Worm (Caenorhabditis elegans) whole organism, L4 larva: ENCODE results near the gene F07C6.3.

ENCODE experiments used
- D1046.2 ChIP-seq: fragments of 200-800 bp; sonication (Bioruptor generic); IDR thresholded peaks from 2 replicates; pipeline ENCODE4 v1.3.6; 2022; ENCODE audit warnings: missing genetic modification characterization, missing compliant biosample characterization
- F26F4.8 ChIP-seq: fragments of 200-800 bp; sonication (Bioruptor generic); conservative IDR thresholded peaks from 2 replicates; pipeline ENCODE4 v1.3.6; 2022; ENCODE audit warnings: missing genetic modification characterization, missing compliant biosample characterization
- Y48G9A.11 ChIP-seq: fragments of 200-800 bp; sonication (Bioruptor generic); IDR thresholded peaks from 2 replicates; pipeline ENCODE4 v1.3.6; 2022; ENCODE audit warnings: missing genetic modification reagents, missing genetic modification characterization, missing compliant biosample characterization
- Y75B8A.6 ChIP-seq: fragments of 200-800 bp; sonication (Bioruptor generic); IDR thresholded peaks from 2 replicates; pipeline ENCODE4 v1.3.6; 2022; ENCODE audit warnings: missing genetic modification reagents, missing genetic modification characterization, missing compliant biosample characterization
- aha-1 ChIP-seq: fragments of 150-350 bp; peaks from one replicate; lab custom pipeline; 2014; ENCODE audit warnings: missing biosample characterization, missing genetic modification characterization
- aly-2 ChIP-seq: sonication (generic microtip); optimal IDR thresholded peaks from 2 replicates; lab custom pipeline; 2018; ENCODE audit warnings: missing biosample characterization, missing genetic modification characterization
- ama-1 ChIP-seq: fragments of 150-350 bp; optimal IDR thresholded peaks from 2 replicates; lab custom pipeline; 2014; ENCODE audit warnings: inconsistent platforms, mixed read lengths
- arid-1 ChIP-seq: fragments of 200-800 bp; sonication (Bioruptor generic); conservative IDR thresholded peaks from 2 replicates; pipeline ENCODE4 v1.3.6; 2022; ENCODE audit warnings: missing genetic modification reagents, missing genetic modification characterization, missing compliant biosample characterization
- ceh-28 ChIP-seq: fragments of 150-350 bp; optimal IDR thresholded peaks from 2 replicates; lab custom pipeline; 2014; ENCODE audit warnings: missing biosample characterization, missing genetic modification reagents, missing genetic modification characterization
- ceh-32 ChIP-seq: sonication (generic microtip); optimal IDR thresholded peaks from 2 replicates; lab custom pipeline; 2016; ENCODE audit warnings: mild to moderate bottlenecking, missing genetic modification characterization, missing compliant biosample characterization; ENCODE audit not compliant: poor library complexity
- ceh-44 ChIP-seq: fragments of 200-800 bp; sonication (Bioruptor generic); IDR thresholded peaks from 2 replicates; pipeline ENCODE4 v1.3.6; 2022; ENCODE audit warnings: missing genetic modification reagents, missing genetic modification characterization, missing compliant biosample characterization
- ceh-82 ChIP-seq: sonication (generic microtip); optimal IDR thresholded peaks from 2 replicates; lab custom pipeline; 2017; ENCODE audit warnings: missing biosample characterization, missing genetic modification characterization
- daf-8 ChIP-seq: fragments of 200-800 bp; sonication (Bioruptor generic); IDR thresholded peaks from 2 replicates; pipeline ENCODE4 v1.3.6; 2022; ENCODE audit warnings: missing genetic modification characterization, missing compliant biosample characterization
- egl-27 ChIP-seq: sonication (generic microtip); optimal IDR thresholded peaks from 3 replicates; lab custom pipeline; 2017; ENCODE audit warnings: missing biosample characterization, missing genetic modification reagents, missing genetic modification characterization
- fkh-10 ChIP-seq: fragments of 150-350 bp; optimal IDR thresholded peaks from 2 replicates; lab custom pipeline; 2014; ENCODE audit warnings: missing biosample characterization, missing genetic modification reagents, missing genetic modification characterization
- hif-1 ChIP-seq, 2 experiments: sonication (generic microtip); optimal IDR thresholded peaks; 2 replicates each; lab custom pipeline; 2016 to 2017; ENCODE audit warnings: missing compliant biosample characterization in 2 of 2, missing genetic modification characterization in 2 of 2, missing genetic modification reagents in 2 of 2, missing genotype in 2 of 2, mild to moderate bottlenecking in 1 of 2
- hlh-30 ChIP-seq: sonication (generic microtip); optimal IDR thresholded peaks from 2 replicates; lab custom pipeline; 2017; ENCODE audit warnings: antibody characterized with exemption, mild to moderate bottlenecking, missing genetic modification characterization, missing compliant biosample characterization; ENCODE audit not compliant: insufficient read depth
- hmg-1.1 ChIP-seq: fragments of 200-800 bp; sonication (Bioruptor generic); IDR thresholded peaks from 2 replicates; pipeline ENCODE4 v1.3.6; 2022; ENCODE audit warnings: missing genetic modification reagents, missing genetic modification characterization, missing compliant biosample characterization
- jun-1 ChIP-seq: fragments of 150-350 bp; optimal IDR thresholded peaks from 2 replicates; lab custom pipeline; 2014; ENCODE audit warnings: missing biosample characterization, missing genetic modification reagents, missing genetic modification characterization
- lin-1 ChIP-seq: fragments of 200-800 bp; sonication (Bioruptor generic); IDR thresholded peaks from 2 replicates; pipeline ENCODE4 v1.3.6; 2022; ENCODE audit warnings: missing genetic modification reagents, missing genetic modification characterization, missing compliant biosample characterization
- lin-13 ChIP-seq: fragments of 150-350 bp; optimal IDR thresholded peaks from 2 replicates; lab custom pipeline; 2014; ENCODE audit warnings: missing biosample characterization, missing genetic modification reagents, missing genetic modification characterization
- lin-29 ChIP-seq: fragments of 200-800 bp; sonication (Bioruptor generic); IDR thresholded peaks from 2 replicates; pipeline ENCODE4 v1.3.6; 2022; ENCODE audit warnings: missing genetic modification reagents, missing genetic modification characterization, missing compliant biosample characterization
- madf-5 ChIP-seq, 2 experiments: fragments of 200-800 bp; sonication (Bioruptor generic); IDR thresholded peaks; 2 replicates each; pipeline ENCODE4 v1.3.6; 2022; ENCODE audit warnings: missing compliant biosample characterization in 2 of 2, missing genetic modification characterization in 2 of 2
- mdl-1 ChIP-seq, 2 experiments: fragments of 150-350 bp in 1 of 2; sonication (generic microtip) in 1 of 2; optimal IDR thresholded peaks; 2 replicates each; lab custom pipeline; 2014 to 2017; ENCODE audit warnings: missing biosample characterization in 2 of 2, missing genetic modification characterization in 2 of 2
- mes-2 ChIP-seq: sonication (generic microtip); optimal IDR thresholded peaks from 2 replicates; lab custom pipeline; 2016; ENCODE audit warnings: missing genotype, mild to moderate bottlenecking, missing genetic modification characterization, missing compliant biosample characterization; ENCODE audit not compliant: poor library complexity, severe bottlenecking
- mxl-2 ChIP-seq: fragments of 200-800 bp; sonication (Bioruptor generic); conservative IDR thresholded peaks from 2 replicates; pipeline ENCODE4 v1.3.6; 2022; ENCODE audit warnings: missing genetic modification reagents, missing genetic modification characterization, missing compliant biosample characterization
- nhr-11 ChIP-seq: fragments of 150-350 bp; optimal IDR thresholded peaks from 2 replicates; lab custom pipeline; 2014; ENCODE audit warnings: missing biosample characterization, missing genetic modification characterization
- nhr-25 ChIP-seq: sonication (generic microtip); optimal IDR thresholded peaks from 2 replicates; lab custom pipeline; 2017; ENCODE audit warnings: missing genetic modification characterization, mild to moderate bottlenecking, missing compliant biosample characterization, antibody characterized with exemption, moderate library complexity, borderline replicate concordance; ENCODE audit not compliant: insufficient read depth
- nhr-28 ChIP-seq: fragments of 150-350 bp; optimal IDR thresholded peaks from 2 replicates; lab custom pipeline; 2014; ENCODE audit warnings: missing biosample characterization, missing genetic modification characterization
- nhr-42 ChIP-seq: fragments of 200-800 bp; sonication (Bioruptor generic); IDR thresholded peaks from 2 replicates; pipeline ENCODE4 v1.3.6; 2022; ENCODE audit warnings: missing genetic modification characterization, missing compliant biosample characterization
- nhr-6 ChIP-seq: fragments of 150-350 bp; optimal IDR thresholded peaks from 2 replicates; lab custom pipeline; 2014; ENCODE audit warnings: missing biosample characterization, missing genetic modification characterization
- nhr-76 ChIP-seq: fragments of 150-350 bp; optimal IDR thresholded peaks from 2 replicates; lab custom pipeline; 2014; ENCODE audit warnings: missing biosample characterization, missing genetic modification characterization
- nhr-77 ChIP-seq: fragments of 150-350 bp; optimal IDR thresholded peaks from 2 replicates; lab custom pipeline; 2014; ENCODE audit warnings: missing biosample characterization, missing genetic modification characterization
- pha-4 ChIP-seq, 2 experiments: fragments of 150-350 bp in 1 of 2; fragments of 200-800 bp in 1 of 2; sonication (Bioruptor generic) in 1 of 2; IDR thresholded peaks in 1 of 2; optimal IDR thresholded peaks in 1 of 2; 2 replicates each; pipeline versions ENCODE4 v1.3.6 to Lab custom; 2014 to 2022; ENCODE audit warnings: missing genetic modification characterization in 2 of 2, missing genetic modification reagents in 2 of 2, missing biosample characterization in 1 of 2, missing compliant biosample characterization in 1 of 2
- rbr-2 ChIP-seq: sonication (generic microtip); optimal IDR thresholded peaks from 2 replicates; lab custom pipeline; 2016; ENCODE audit warnings: missing genotype, missing genetic modification characterization, missing compliant biosample characterization
- set-16 ChIP-seq: fragments of 200-800 bp; sonication (Bioruptor generic); IDR thresholded peaks from 2 replicates; pipeline ENCODE4 v1.3.6; 2022; ENCODE audit warnings: missing genetic modification reagents, missing genetic modification characterization, missing compliant biosample characterization
- snpc-1.2 ChIP-seq: fragments of 200-800 bp; sonication (Bioruptor generic); IDR thresholded peaks from 2 replicates; pipeline ENCODE4 v1.3.6; 2022; ENCODE audit warnings: missing genetic modification reagents, missing genetic modification characterization, missing compliant biosample characterization
- snpc-4 ChIP-seq: fragments of 150-350 bp; optimal IDR thresholded peaks from 2 replicates; lab custom pipeline; 2014; ENCODE audit warnings: missing biosample characterization, missing genetic modification characterization
- tag-97 ChIP-seq: fragments of 200-800 bp; sonication (Bioruptor generic); IDR thresholded peaks from 2 replicates; pipeline ENCODE4 v1.3.6; 2022; ENCODE audit warnings: missing genetic modification characterization, missing compliant biosample characterization
- unc-39 ChIP-seq: sonication (generic microtip); optimal IDR thresholded peaks from 2 replicates; lab custom pipeline; 2017; ENCODE audit warnings: missing biosample characterization, missing genetic modification characterization
- zag-1 ChIP-seq: fragments of 150-350 bp; optimal IDR thresholded peaks from 2 replicates; lab custom pipeline; 2014; ENCODE audit warnings: missing biosample characterization, missing genetic modification characterization
- ztf-11 ChIP-seq: fragments of 150-350 bp; optimal IDR thresholded peaks from 2 replicates; lab custom pipeline; 2014; ENCODE audit warnings: missing biosample characterization, missing genetic modification characterization

F07C6.3 gene

DNA sequence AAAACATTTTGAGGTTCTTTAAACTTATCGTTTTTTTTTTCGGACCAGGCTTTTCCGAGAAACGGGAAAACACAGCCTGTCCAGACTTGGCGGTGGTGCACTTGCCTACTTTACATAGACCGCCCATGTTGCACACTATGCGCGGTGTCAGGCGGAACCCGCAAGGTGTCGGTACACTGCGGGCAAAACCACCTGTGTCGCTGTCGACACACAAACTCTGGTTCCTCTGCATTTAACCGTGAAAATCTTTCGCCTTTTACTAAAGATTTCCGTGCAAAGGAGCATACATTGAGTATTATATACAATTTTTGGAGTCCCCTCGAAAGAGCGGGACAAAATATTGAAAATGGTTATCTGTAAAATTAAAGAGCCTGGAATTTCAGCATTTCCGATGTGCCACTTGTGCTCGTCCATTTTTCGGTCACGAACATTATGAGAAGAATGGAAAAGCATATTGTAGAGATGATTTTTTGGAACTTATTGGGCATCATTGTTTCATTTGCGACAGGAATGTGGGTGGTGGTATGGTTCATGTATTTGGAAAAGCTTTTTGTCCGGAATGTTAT lies 6.4 kb downstream of the F07C6.3 start (continued):
- TF ChIP-seq hmg-1.1 (GFP tag; lab: Robert Waterston, UW) (no peak), Y48G9A.11 (GFP tag; lab: Robert Waterston, UW) (peak; percentile 77), aly-2 (no peak), nhr-42 (0 out of 2 replicates have a peak, but pooled peaks have one; percentile 13), rbr-2 (no peak), mdl-1 (tag; optimal IDR thresholded peaks at IDR 0.05; lab: Kevin White, UChicago) (no peak), lin-13 (GFP tag; lab: Kevin White, UChicago) (peak; percentile 15), D1046.2 (no peak), arid-1 (GFP tag; lab: Robert Waterston, UW) (no peak), ceh-32 (tag; lab: Kevin White, UChicago) (no peak), ceh-28 (tag; lab: Kevin White, UChicago) (no peak), fkh-10 (GFP tag; lab: Kevin White, UChicago) (no peak), tag-97 (GFP tag; lab: Robert Waterston, UW) (no peak), nhr-28 (tag; lab: Kevin White, UChicago) (no peak), hlh-30 (tag; lab: Kevin White, UChicago) (no peak), ama-1 (lab: Kevin White, UChicago) (no peak), ceh-44 (GFP tag; lab: Robert Waterston, UW) (0 out of 2 replicates have a peak, but pooled peaks have one; percentile 31), set-16 (GFP tag; lab: Robert Waterston, UW) (no peak), pha-4 (GFP tag; IDR thresholded peaks at IDR 0.05; lab: Robert Waterston, UW) (no peak), pha-4 (tag; optimal IDR thresholded peaks at IDR 0.05; lab: Kevin White, UChicago) (no peak), ceh-82 (tag; lab: Kevin White, UChicago) (no peak), aha-1 (tag; lab: Kevin White, UChicago) (no peak), snpc-4 (tag; lab: Kevin White, UChicago) (peak; percentile 50), ztf-11 (tag; lab: Kevin White, UChicago) (no peak), zag-1 (no peak), snpc-1.2 (GFP tag; lab: Robert Waterston, UW) (peak; percentile 91), mxl-2 (no peak), nhr-76 (tag; lab: Kevin White, UChicago) (no peak), Y75B8A.6 (GFP tag; lab: Robert Waterston, UW) (no peak), unc-39 (tag; lab: Kevin White, UChicago) (no peak), hif-1 (tag; optimal IDR thresholded peaks at IDR 0.05; lab: Kevin White, UChicago) (no peak)

DNA sequence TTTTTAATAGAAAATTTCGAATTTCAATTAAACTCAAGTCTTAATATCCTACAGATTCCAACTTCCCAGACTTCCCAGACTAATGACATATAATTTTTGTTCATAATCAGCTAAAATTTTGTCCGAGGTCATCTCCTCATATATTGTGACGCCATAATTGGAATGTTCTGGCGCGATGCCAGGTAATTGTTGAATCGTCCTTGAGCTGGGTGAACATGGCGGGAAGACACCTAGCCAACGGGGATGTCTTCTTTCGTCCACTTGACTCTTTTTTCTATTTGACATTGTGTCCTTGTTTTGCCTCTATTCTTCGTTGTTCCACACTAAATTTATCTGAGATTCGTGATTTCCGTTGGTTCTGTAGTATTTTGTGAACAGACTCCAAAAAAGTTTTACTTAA lies 7.8 kb downstream of the F07C6.3 start:
- no peak for TF ChIP-seq hif-1 (tag; optimal IDR thresholded peaks at IDR 0.05; lab: Kevin White, UChicago)
- no peak for TF ChIP-seq madf-5 (GFP tag; IDR thresholded peaks at IDR 0.05; lab: Robert Waterston, UW)
- TF ChIP-seq nhr-77 (tag; lab: Kevin White, UChicago) = no peak
- no peak for TF ChIP-seq F26F4.8 (GFP tag; lab: Robert Waterston, UW)
- TF ChIP-seq lin-29 (GFP tag; lab: Robert Waterston, UW) = no peak
- peak; percentile 22 for TF ChIP-seq mes-2 (tag; lab: Kevin White, UChicago)
- no peak for TF ChIP-seq jun-1 (tag; lab: Kevin White, UChicago)
- no peak for TF ChIP-seq ama-1 (lab: Kevin White, UChicago)
- TF ChIP-seq daf-8 (GFP tag; lab: Robert Waterston, UW) = no peak
- TF ChIP-seq nhr-25 = peak; percentile 8
- TF ChIP-seq egl-27 (tag; lab: Kevin White, UChicago) = no peak
- no peak for TF ChIP-seq nhr-11 (tag; lab: Kevin White, UChicago)
- no peak for TF ChIP-seq lin-1 (GFP tag; lab: Robert Waterston, UW)
- TF ChIP-seq nhr-6 (tag; lab: Kevin White, UChicago) = no peak
- no peak for TF ChIP-seq zag-1
